Worm (Caenorhabditis elegans) whole organism, mixed stage, embryonic: ENCODE data around the gene C25D7.16.

Experiments
- flh-1 ChIP-seq: fragments of 200-800 bp; sonication (Bioruptor generic); optimal IDR thresholded peaks from 2 replicates; lab custom pipeline; 2018; ENCODE audit warnings: mild to moderate bottlenecking, missing genetic modification characterization, moderate library complexity, missing compliant biosample characterization
- nhr-76 ChIP-seq: sonication (generic microtip); optimal IDR thresholded peaks from 2 replicates; lab custom pipeline; 2017; ENCODE audit warnings: missing biosample characterization, missing genetic modification characterization
- pha-4 ChIP-seq: fragments of 150-350 bp; optimal IDR thresholded peaks from 2 replicates; lab custom pipeline; 2018; ENCODE audit warnings: missing biosample characterization, missing genetic modification reagents, missing genetic modification characterization
- snpc-4 ChIP-seq: fragments of 150-350 bp; optimal IDR thresholded peaks from 2 replicates; lab custom pipeline; 2014; ENCODE audit warnings: missing biosample characterization, missing genetic modification characterization
- unc-62 ChIP-seq: fragments of 150-350 bp; optimal IDR thresholded peaks from 2 replicates; lab custom pipeline; 2014; ENCODE audit warnings: missing biosample characterization, missing genetic modification reagents, missing genetic modification characterization

ce11 chrV:15060595-15060994 lies 4.6 kb downstream of the C25D7.16 start:
- TF ChIP-seq pha-4 (tag; lab: Kevin White, UChicago) = no peak
- no peak for TF ChIP-seq snpc-4 (tag; lab: Kevin White, UChicago)
- no peak for TF ChIP-seq unc-62
- no peak for TF ChIP-seq nhr-76 (tag; lab: Kevin White, UChicago)
- no peak for TF ChIP-seq flh-1 (GFP tag; lab: Kevin White, UChicago)
